Fruit fly (Drosophila melanogaster) whole organism, prepupa: ENCODE data around the gene Cpr67B.

Experiments
- Blimp-1 ChIP-seq: fragments of 200-800 bp; sonication (Bioruptor generic); optimal IDR thresholded peaks from 3 replicates; lab custom pipeline; 2017; ENCODE audit warnings: missing biosample characterization, missing genetic modification characterization, mild to moderate bottlenecking, moderate library complexity, missing genetic modification reagents
- CG10669 ChIP-seq: fragments of 200-800 bp; sonication (Bioruptor generic); optimal IDR thresholded peaks from 3 replicates; lab custom pipeline; 2018; ENCODE audit warnings: missing biosample characterization, mild to moderate bottlenecking, missing genetic modification characterization, moderate library complexity
- CG11762 ChIP-seq: fragments of 200-800 bp; sonication (Bioruptor generic); optimal IDR thresholded peaks from 3 replicates; lab custom pipeline; 2016; ENCODE audit warnings: missing biosample characterization, missing genetic modification characterization; ENCODE audit not compliant: insufficient read depth
- CG11902 ChIP-seq: fragments of 200-800 bp; sonication (Bioruptor generic); optimal IDR thresholded peaks from 3 replicates; lab custom pipeline; 2016; ENCODE audit warnings: missing biosample characterization, missing genetic modification characterization
- CG15336 ChIP-seq: fragments of 200-800 bp; sonication (Bioruptor generic); IDR thresholded peaks from 2 replicates; pipeline ENCODE4 v1.3.6; 2022; ENCODE audit warnings: missing biosample characterization, missing genetic modification characterization
- CG16779 ChIP-seq: fragments of 200-800 bp; sonication (Bioruptor generic); optimal IDR thresholded peaks from 3 replicates; lab custom pipeline; 2017; ENCODE audit warnings: missing biosample characterization, mild to moderate bottlenecking, missing genetic modification characterization
- CG32006 ChIP-seq: fragments of 200-800 bp; sonication (Bioruptor generic); optimal IDR thresholded peaks from 3 replicates; lab custom pipeline; 2017; ENCODE audit warnings: missing biosample characterization, mild to moderate bottlenecking, missing genetic modification characterization
- CG6792 ChIP-seq: fragments of 200-800 bp; sonication (Bioruptor generic); optimal IDR thresholded peaks from 3 replicates; lab custom pipeline; 2016; ENCODE audit warnings: missing biosample characterization, missing genetic modification characterization
- CG6854 ChIP-seq: fragments of 200-800 bp; sonication (Bioruptor generic); optimal IDR thresholded peaks from 2 replicates; lab custom pipeline; 2017; ENCODE audit warnings: missing biosample characterization, mild to moderate bottlenecking, missing genetic modification characterization
- CG7368 ChIP-seq: fragments of 200-800 bp; sonication (Bioruptor generic); optimal IDR thresholded peaks from 3 replicates; lab custom pipeline; 2016; ENCODE audit warnings: missing biosample characterization, missing genetic modification characterization
- CG8319 ChIP-seq: fragments of 200-800 bp; sonication (Bioruptor generic); optimal IDR thresholded peaks from 3 replicates; lab custom pipeline; 2016; ENCODE audit warnings: missing biosample characterization, missing genetic modification characterization
- CG8632 ChIP-seq: fragments of 200-800 bp; sonication (Bioruptor generic); optimal IDR thresholded peaks from 3 replicates; lab custom pipeline; 2016; ENCODE audit warnings: missing biosample characterization, missing genetic modification characterization
- Eip75B ChIP-seq: fragments of 200-800 bp; sonication (Bioruptor generic); optimal IDR thresholded peaks from 3 replicates; lab custom pipeline; 2016; ENCODE audit warnings: missing biosample characterization, missing genetic modification characterization
- Eip78C ChIP-seq: fragments of 200-800 bp; sonication (Bioruptor generic); peaks from one replicate; lab custom pipeline; 2016; ENCODE audit warnings: missing biosample characterization, missing genetic modification characterization
- Ets21C ChIP-seq: fragments of 200-800 bp; sonication (Bioruptor generic); optimal IDR thresholded peaks from 3 replicates; lab custom pipeline; 2016; ENCODE audit warnings: missing biosample characterization, missing genetic modification characterization
- Ets96B ChIP-seq: fragments of 200-800 bp; optimal IDR thresholded peaks from 2 replicates; lab custom pipeline; 2019; ENCODE audit warnings: missing biosample characterization, mild to moderate bottlenecking, missing genetic modification characterization, moderate library complexity
- Hr38 ChIP-seq: sonication (Bioruptor generic); optimal IDR thresholded peaks from 2 replicates; lab custom pipeline; 2016; ENCODE audit warnings: missing biosample characterization, missing genetic modification characterization
- Hr39 ChIP-seq: fragments of 200-800 bp; sonication (Bioruptor generic); optimal IDR thresholded peaks from 2 replicates; lab custom pipeline; 2016; ENCODE audit warnings: missing biosample characterization, missing genetic modification characterization
- Hr4 ChIP-seq: fragments of 200-800 bp; sonication (Bioruptor generic); optimal IDR thresholded peaks from 3 replicates; lab custom pipeline; 2016; ENCODE audit warnings: missing biosample characterization, missing genetic modification characterization
- Lpt ChIP-seq: fragments of 200-800 bp; sonication (Bioruptor generic); optimal IDR thresholded peaks from 3 replicates; lab custom pipeline; 2016; ENCODE audit warnings: missing biosample characterization, missing genetic modification characterization
- OdsH ChIP-seq: fragments of 200-800 bp; sonication (Bioruptor generic); optimal IDR thresholded peaks from 3 replicates; lab custom pipeline; 2016; ENCODE audit warnings: missing biosample characterization, missing genetic modification characterization
- Smox ChIP-seq: fragments of 200-800 bp; sonication (Bioruptor generic); optimal IDR thresholded peaks from 3 replicates; lab custom pipeline; 2016; ENCODE audit warnings: missing biosample characterization, missing genetic modification characterization
- Sox102F ChIP-seq: fragments of 200-800 bp; sonication (Bioruptor generic); optimal IDR thresholded peaks from 2 replicates; lab custom pipeline; 2016; ENCODE audit warnings: missing biosample characterization, mild to moderate bottlenecking, missing genetic modification characterization
- Sox14 ChIP-seq: fragments of 200-800 bp; sonication (Bioruptor generic); optimal IDR thresholded peaks from 3 replicates; lab custom pipeline; 2016; ENCODE audit warnings: missing biosample characterization, missing genetic modification characterization
- Sox15 ChIP-seq: fragments of 200-800 bp; sonication (Bioruptor generic); optimal IDR thresholded peaks from 3 replicates; lab custom pipeline; 2016; ENCODE audit warnings: missing biosample characterization, missing genetic modification characterization
- achi ChIP-seq: fragments of 200-800 bp; sonication (Bioruptor generic); optimal IDR thresholded peaks from 3 replicates; lab custom pipeline; 2016; ENCODE audit warnings: missing biosample characterization, missing genetic modification characterization
- acj6 ChIP-seq: fragments of 200-800 bp; sonication (Bioruptor generic); optimal IDR thresholded peaks from 3 replicates; lab custom pipeline; 2016; ENCODE audit warnings: missing biosample characterization, missing genetic modification characterization
- cyc ChIP-seq: fragments of 200-800 bp; sonication (Bioruptor generic); optimal IDR thresholded peaks from 3 replicates; lab custom pipeline; 2016; ENCODE audit warnings: missing biosample characterization, missing genetic modification characterization
- dac ChIP-seq: fragments of 200-800 bp; sonication (Bioruptor generic); optimal IDR thresholded peaks from 2 replicates; lab custom pipeline; 2017; ENCODE audit warnings: missing biosample characterization, mild to moderate bottlenecking, missing genetic modification characterization
- dsx ChIP-seq: fragments of 200-800 bp; optimal IDR thresholded peaks from 3 replicates; lab custom pipeline; 2019; ENCODE audit warnings: missing biosample characterization, mild to moderate bottlenecking, missing genetic modification characterization, moderate library complexity; ENCODE audit not compliant: poor library complexity, severe bottlenecking
- fkh ChIP-seq: fragments of 200-800 bp; sonication (Bioruptor generic); optimal IDR thresholded peaks from 3 replicates; lab custom pipeline; 2017; ENCODE audit warnings: missing biosample characterization, mild to moderate bottlenecking, missing genetic modification characterization, moderate library complexity
- net ChIP-seq: fragments of 200-800 bp; sonication (Bioruptor generic); optimal IDR thresholded peaks from 3 replicates; lab custom pipeline; 2016; ENCODE audit warnings: missing biosample characterization, missing genetic modification characterization
- salr ChIP-seq, 2 experiments: fragments of 200-800 bp; sonication (Bioruptor generic); optimal IDR thresholded peaks; 3 replicates each; lab custom pipeline; 2016 to 2018; ENCODE audit warnings: missing biosample characterization in 2 of 2, missing genetic modification characterization in 2 of 2, mild to moderate bottlenecking in 1 of 2
- spab ChIP-seq: fragments of 200-800 bp; sonication (Bioruptor generic); optimal IDR thresholded peaks from 2 replicates; lab custom pipeline; 2017; ENCODE audit warnings: missing biosample characterization, mild to moderate bottlenecking, missing genetic modification characterization, missing genetic modification reagents
- ss ChIP-seq, 2 experiments: fragments of 200-800 bp; sonication (Bioruptor generic); optimal IDR thresholded peaks; 2 replicates in 1 of 2; 3 replicates in 1 of 2; lab custom pipeline; 2017 to 2018; ENCODE audit warnings: mild to moderate bottlenecking in 2 of 2, missing biosample characterization in 2 of 2, missing genetic modification characterization in 2 of 2, moderate library complexity in 1 of 2
- svp ChIP-seq: fragments of 200-800 bp; sonication (Bioruptor generic); peaks from one replicate; lab custom pipeline; 2016; ENCODE audit warnings: missing biosample characterization, missing genetic modification characterization
- topi ChIP-seq: fragments of 200-800 bp; sonication (Bioruptor generic); optimal IDR thresholded peaks from 3 replicates; lab custom pipeline; 2016; ENCODE audit warnings: missing biosample characterization, missing genetic modification characterization

Gene Cpr67B

DNA sequence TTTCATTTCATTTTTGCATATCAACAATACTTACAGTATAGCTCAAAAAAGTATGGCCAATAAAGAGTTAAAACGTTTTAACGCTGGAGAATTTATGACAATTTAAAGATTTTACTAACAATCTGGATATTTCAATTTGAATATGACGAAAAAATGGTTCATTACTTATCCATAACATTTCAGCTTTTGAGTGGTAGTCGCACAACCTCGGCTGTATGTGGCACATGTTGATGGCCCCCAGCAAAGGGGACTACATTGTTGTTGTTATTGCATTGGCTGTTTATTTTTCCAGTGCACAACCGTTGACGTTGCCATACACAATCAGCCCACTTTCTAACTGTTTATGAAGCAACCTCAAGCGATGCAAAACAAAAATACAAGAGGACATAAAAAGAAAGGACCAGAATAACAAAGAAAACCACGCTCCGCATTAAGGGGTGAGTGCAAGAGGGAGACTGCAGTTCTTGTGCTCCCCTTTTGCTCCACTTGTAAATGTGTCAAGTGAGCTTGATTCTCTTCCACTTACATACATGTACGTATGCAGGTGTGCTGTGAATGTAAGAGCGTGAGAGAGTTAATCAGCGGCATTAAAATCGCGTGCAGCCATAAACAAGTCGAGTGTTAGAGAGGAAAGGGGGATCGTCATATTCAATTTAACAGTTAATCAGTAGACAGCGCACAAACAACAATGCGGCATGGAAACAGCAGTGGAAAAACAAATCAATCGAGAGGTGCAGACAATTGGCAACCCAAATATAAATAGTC, 15.6 kb downstream of the Cpr67B start (continued):
- peak; percentile 99 for TF ChIP-seq Eip78C
- peak; percentile 96 for TF ChIP-seq Hr39
- peak; percentile 98 for TF ChIP-seq topi (GFP tag; lab: Kevin White, UChicago)
- peak; percentile 84 for TF ChIP-seq Lpt (GFP tag; lab: Kevin White, UChicago)
- peak; percentile 95 for TF ChIP-seq CG11762 (GFP tag; lab: Kevin White, UChicago)
- peak; percentile 98 for TF ChIP-seq Sox102F (GFP tag; lab: Kevin White, UChicago)
- TF ChIP-seq CG8632 (GFP tag; lab: Kevin White, UChicago): peak; percentile 97
- peak; percentile 92 for TF ChIP-seq Sox15 (GFP tag; lab: Kevin White, UChicago)
- peak; percentile 98 for TF ChIP-seq Smox (GFP tag; lab: Kevin White, UChicago)
- TF ChIP-seq Eip75B (GFP tag; lab: Kevin White, UChicago): peak; percentile 99
- TF ChIP-seq acj6 (GFP tag; lab: Kevin White, UChicago): peak; percentile 96
- TF ChIP-seq CG32006 (GFP tag; lab: Kevin White, UChicago): peak; percentile 95
- peak; percentile 95 for TF ChIP-seq Hr4 (GFP tag; lab: Kevin White, UChicago)
- peak; percentile 98 for TF ChIP-seq CG6792 (GFP tag; lab: Kevin White, UChicago)
- peak; percentile 94 for TF ChIP-seq CG16779
- peak; percentile 97 for TF ChIP-seq CG10669
- TF ChIP-seq net (GFP tag; lab: Kevin White, UChicago): peak; percentile 97
- TF ChIP-seq Ets96B (tag; lab: Kevin White, UChicago): peak; percentile 97
- TF ChIP-seq CG7368 (GFP tag; lab: Kevin White, UChicago): peak; percentile 96
- TF ChIP-seq CG8319 (GFP tag; lab: Kevin White, UChicago): peak; percentile 97
- peak; percentile 98 for TF ChIP-seq Sox14 (GFP tag; lab: Kevin White, UChicago)
- TF ChIP-seq achi: peak; percentile 96
- peak; percentile 98 for TF ChIP-seq CG15336
- peak; percentile 95 for TF ChIP-seq OdsH (GFP tag; lab: Kevin White, UChicago)
- peak; percentile 100 for TF ChIP-seq dsx (GFP tag; lab: Kevin White, UChicago)
- TF ChIP-seq dac (GFP tag; lab: Kevin White, UChicago): peak; percentile 89
- peak; percentile 93 for TF ChIP-seq spab
- TF ChIP-seq Blimp-1 (GFP tag; lab: Kevin White, UChicago): peak; percentile 91

DNA sequence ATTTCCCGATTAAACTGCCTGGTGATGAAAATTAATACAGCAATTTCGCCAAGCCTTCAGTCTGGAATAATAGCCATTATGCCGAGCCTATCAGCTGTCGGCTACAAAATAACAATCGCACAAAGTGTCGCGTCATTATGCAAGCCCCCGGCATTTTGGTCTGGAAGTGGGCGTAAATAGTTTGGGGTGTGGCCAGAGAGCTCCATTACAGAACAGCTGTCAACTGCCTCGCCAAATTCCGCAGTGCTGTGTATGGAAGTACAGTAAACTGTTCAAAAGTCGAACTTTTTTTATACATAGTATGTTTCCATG, 16.2 kb downstream of the Cpr67B start:
- no peak for TF ChIP-seq CG11762 (GFP tag; lab: Kevin White, UChicago)
- TF ChIP-seq CG6854: no peak
- TF ChIP-seq CG15336: no peak
- no peak for TF ChIP-seq Sox102F (GFP tag; lab: Kevin White, UChicago)
- no peak for TF ChIP-seq Ets21C (GFP tag; lab: Kevin White, UChicago)
- TF ChIP-seq CG32006 (GFP tag; lab: Kevin White, UChicago): no peak
- TF ChIP-seq svp (GFP tag; lab: Kevin White, UChicago): no peak
- no peak for TF ChIP-seq Smox (GFP tag; lab: Kevin White, UChicago)
- TF ChIP-seq fkh (GFP tag; lab: Kevin White, UChicago): no peak
- no peak for TF ChIP-seq CG11902 (GFP tag; lab: Kevin White, UChicago)
- no peak for TF ChIP-seq cyc (GFP tag; lab: Kevin White, UChicago)
- no peak for TF ChIP-seq salr (GFP tag; optimal IDR thresholded peaks at IDR 0.05; lab: Kevin White, UChicago)
- TF ChIP-seq OdsH (GFP tag; lab: Kevin White, UChicago): no peak
- no peak for TF ChIP-seq Hr38 (GFP tag; lab: Kevin White, UChicago)
- TF ChIP-seq CG16779: no peak
- TF ChIP-seq CG6792 (GFP tag; lab: Kevin White, UChicago): no peak

DNA sequence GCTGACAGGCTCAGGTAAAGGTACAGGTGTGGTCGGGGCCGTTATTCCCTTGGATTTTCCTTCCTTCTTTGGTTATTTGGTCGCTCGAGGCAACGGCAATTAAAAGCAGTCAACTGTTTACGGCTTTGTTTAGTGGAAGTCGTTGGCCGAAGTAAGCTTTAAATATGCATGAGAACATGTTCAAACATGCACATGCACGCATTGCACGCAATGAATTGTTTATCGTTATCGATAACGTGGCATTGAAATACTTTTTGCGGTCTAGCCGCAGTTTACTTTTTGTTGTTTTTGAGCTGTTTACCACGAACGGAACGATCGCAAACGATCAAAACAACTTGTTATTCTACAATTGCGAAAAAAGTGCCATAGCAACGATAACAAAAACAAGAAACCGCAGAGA, 17.0 kb downstream of the Cpr67B start:
- TF ChIP-seq ss (GFP tag; optimal IDR thresholded peaks at IDR 0.05; lab: Kevin White, UChicago): peak in 1 of 2 experiments; percentile 52
- no peak for TF ChIP-seq acj6 (GFP tag; lab: Kevin White, UChicago)
